Fruit fly (Drosophila melanogaster): Measurements from ENCODE around the gene CG13901.

The CG13901 gene

DNA sequence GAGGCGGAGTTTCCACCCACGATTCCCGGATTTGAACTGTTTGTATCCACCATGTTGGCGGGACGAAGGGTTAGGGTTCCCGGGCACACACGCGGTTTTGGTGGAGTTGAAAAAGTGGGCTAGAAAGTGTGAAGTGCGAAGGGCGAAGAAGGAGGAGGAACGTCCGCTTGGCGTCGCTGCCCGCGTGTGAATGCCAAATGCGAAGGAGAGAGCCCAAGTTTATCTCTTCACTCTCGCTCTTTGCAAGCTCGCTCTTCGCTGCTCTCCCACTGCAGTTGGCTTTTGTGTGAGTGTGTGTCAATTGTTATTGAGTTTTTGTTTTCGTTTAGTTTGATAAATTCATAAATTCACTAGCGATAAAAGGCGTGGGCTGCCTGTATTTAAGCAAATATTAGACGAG is 43.2 kb upstream of the CG13901 start:
- TF ChIP-seq ATbp (GFP tag; optimal IDR thresholded peaks at IDR 0.05) (no peak), CG11695 (GFP tag; IDR thresholded peaks at IDR 0.05) (no peak), fd102C (GFP tag; optimal IDR thresholded peaks at IDR 0.05) (no peak), Rx (GFP tag; IDR thresholded peaks at IDR 0.05) (no peak), CG15011 (GFP tag; optimal IDR thresholded peaks at IDR 0.05) (no peak), zen2 (GFP tag; IDR thresholded peaks at IDR 0.05; ENCODE audit: partially characterized antibody) (0 out of 3 replicates have a peak, but pooled peaks have one; percentile 16), nom (GFP tag; optimal IDR thresholded peaks at IDR 0.05) (peak; percentile 29), ro (GFP tag; IDR thresholded peaks at IDR 0.05) (no peak), amos (GFP tag; IDR thresholded peaks at IDR 0.05; ENCODE audit: partially characterized antibody) (no peak), CG4282 (GFP tag; optimal IDR thresholded peaks at IDR 0.05) (no peak), nau (GFP tag; optimal IDR thresholded peaks at IDR 0.05) (no peak), cg (GFP tag; optimal IDR thresholded peaks at IDR 0.05) (peak; percentile 33), crol (GFP tag; IDR thresholded peaks at IDR 0.05) (peak; percentile 58), Nf-YC (tag; optimal IDR thresholded peaks at IDR 0.05) (no peak), phol (tag; optimal IDR thresholded peaks at IDR 0.05) (no peak), CTCF (GFP tag; optimal IDR thresholded peaks at IDR 0.05) (peak; percentile 15), sima (GFP tag; optimal IDR thresholded peaks at IDR 0.05) (no peak), CG42726 (GFP tag; IDR thresholded peaks at IDR 0.05; ENCODE audit: partially characterized antibody) (no peak), otp (GFP tag; IDR thresholded peaks at IDR 0.05) (no peak), Eip74EF (GFP tag; optimal IDR thresholded peaks at IDR 0.05) (no peak), Opbp (GFP tag; IDR thresholded peaks at IDR 0.05; ENCODE audit: partially characterized antibody) (no peak), CG8359 (GFP tag; optimal IDR thresholded peaks at IDR 0.05; ENCODE audit: borderline replicate concordance) (no peak), chm (GFP tag; IDR thresholded peaks at IDR 0.05) (0 out of 2 replicates have a peak, but pooled peaks have one; percentile 18), CG1233 (GFP tag; optimal IDR thresholded peaks at IDR 0.05) (no peak), Neu2 (GFP tag; optimal IDR thresholded peaks at IDR 0.05; ENCODE audit: borderline replicate concordance) (no peak), Trl (optimal IDR thresholded peaks at IDR 0.05) (peak; percentile 79 to 83), Trl (GFP tag; optimal IDR thresholded peaks at IDR 0.05) (no peak), CG8290 (GFP tag; optimal IDR thresholded peaks at IDR 0.05) (no peak), CG8290 (tag; optimal IDR thresholded peaks at IDR 0.05) (peak in 1 of 2 experiments; percentile 37), tna (GFP tag; IDR thresholded peaks at IDR 0.05; ENCODE audit: partially characterized antibody) (no peak), chinmo (GFP tag; IDR thresholded peaks at IDR 0.05; ENCODE audit: partially characterized antibody) (peak; percentile 73; the same call in 3 of the 4 replicates), CG6765 (GFP tag; optimal IDR thresholded peaks at IDR 0.05) (no peak), CG11247 (GFP tag; IDR thresholded peaks at IDR 0.05) (no peak), lov (optimal IDR thresholded peaks at IDR 0.05) (no peak), lov (GFP tag; IDR thresholded peaks at IDR 0.05) (no peak), CG3847 (GFP tag; IDR thresholded peaks at IDR 0.05) (no peak), cwo (GFP tag; optimal IDR thresholded peaks at IDR 0.05) (no peak), Mrtf (GFP tag; IDR thresholded peaks at IDR 0.05) (no peak), D19B (GFP tag; optimal IDR thresholded peaks at IDR 0.05) (no peak), CG3163 (GFP tag; optimal IDR thresholded peaks at IDR 0.05) (peak; percentile 50), wdn (GFP tag; IDR thresholded peaks at IDR 0.05) (no peak), az2 (GFP tag; optimal IDR thresholded peaks at IDR 0.05) (no peak), tll (GFP tag; optimal IDR thresholded peaks at IDR 0.05) (no peak)

Measured in whole organism, embryonic.